Worm (Caenorhabditis elegans): Measurements from ENCODE around the gene sel-15.
A peak's percentile ranks its signal among the peaks of the same experiment; 100 is the strongest.

Gene sel-15

ce11 chrIII:649935-650334, 46.3 kb downstream of the sel-15 start:
- TF ChIP-seq ztf-11 (tag; optimal IDR thresholded peaks at IDR 0.05): no peak
- no peak for TF ChIP-seq nhr-237 (tag; optimal IDR thresholded peaks at IDR 0.05)
- TF ChIP-seq aly-2 (tag; optimal IDR thresholded peaks at IDR 0.05): no peak
- no peak for TF ChIP-seq egl-27 (tag; optimal IDR thresholded peaks at IDR 0.05)
- TF ChIP-seq sma-3 (GFP tag; optimal IDR thresholded peaks at IDR 0.05): no peak
- TF ChIP-seq lin-11 (tag; optimal IDR thresholded peaks at IDR 0.05): no peak
- TF ChIP-seq ZK546.5 (tag; optimal IDR thresholded peaks at IDR 0.05): no peak
- TF ChIP-seq nhr-12 (tag; optimal IDR thresholded peaks at IDR 0.05): no peak
- TF ChIP-seq lsy-2 (tag; optimal IDR thresholded peaks at IDR 0.05): no peak
- TF ChIP-seq lin-13 (GFP tag; optimal IDR thresholded peaks at IDR 0.05): no peak

- TF ChIP-seq R02D3.7 (tag; optimal IDR thresholded peaks at IDR 0.05): no peak
- no peak for TF ChIP-seq lin-39 (tag; optimal IDR thresholded peaks at IDR 0.05)
- no peak for TF ChIP-seq ztf-11 (tag; optimal IDR thresholded peaks at IDR 0.05)
- TF ChIP-seq nhr-237 (tag; optimal IDR thresholded peaks at IDR 0.05): no peak
- TF ChIP-seq mbf-1 (tag; optimal IDR thresholded peaks at IDR 0.05): no peak
- TF ChIP-seq nhr-11 (tag; optimal IDR thresholded peaks at IDR 0.05): no peak
- peak in 1 of 2 experiments; percentile 7 for TF ChIP-seq lsy-2 (tag; optimal IDR thresholded peaks at IDR 0.05)
- peak; percentile 33 for TF ChIP-seq fos-1 (tag; optimal IDR thresholded peaks at IDR 0.05)
- TF ChIP-seq nhr-25 (tag; optimal IDR thresholded peaks at IDR 0.05): peak; percentile 15
- TF ChIP-seq mab-5 (tag; optimal IDR thresholded peaks at IDR 0.05): no peak
- no peak for TF ChIP-seq zag-1 (tag; optimal IDR thresholded peaks at IDR 0.05)
- TF ChIP-seq Y55F3AM.14 (GFP tag; optimal IDR thresholded peaks at IDR 0.05): no peak
- TF ChIP-seq ceh-16 (tag; optimal IDR thresholded peaks at IDR 0.05): no peak
- TF ChIP-seq C34F6.9 (tag; optimal IDR thresholded peaks at IDR 0.05): peak; percentile 61
- peak; percentile 79 for TF ChIP-seq crh-2 (tag; optimal IDR thresholded peaks at IDR 0.05)
- no peak for TF ChIP-seq mdl-1 (tag; optimal IDR thresholded peaks at IDR 0.05)
- no peak for TF ChIP-seq snpc-4 (tag; optimal IDR thresholded peaks at IDR 0.05)
- TF ChIP-seq gmeb-1 (tag; optimal IDR thresholded peaks at IDR 0.05): no peak
- TF ChIP-seq F13H6.1 (tag; optimal IDR thresholded peaks at IDR 0.05): peak; percentile 1
These were observed 49.0 kb downstream of the sel-15 start for ce11 chrIII:647248-647647.

ce11 chrIII:646454-646853, 49.8 kb downstream of the sel-15 start, which contains the start of gene orai-1:
Gene orai-1 (plus strand): TSS chrIII:646754.
- TF ChIP-seq crh-2 (tag; optimal IDR thresholded peaks at IDR 0.05) (no peak), dmd-4 (tag; optimal IDR thresholded peaks at IDR 0.05) (no peak), sem-4 (tag; optimal IDR thresholded peaks at IDR 0.05) (no peak), ceh-16 (tag; optimal IDR thresholded peaks at IDR 0.05) (no peak), nhr-25 (tag; optimal IDR thresholded peaks at IDR 0.05) (no peak), fos-1 (tag; optimal IDR thresholded peaks at IDR 0.05) (no peak), nhr-6 (tag; optimal IDR thresholded peaks at IDR 0.05) (no peak)

- TF ChIP-seq unc-39 (tag; optimal IDR thresholded peaks at IDR 0.05) (no peak), nhr-237 (tag; optimal IDR thresholded peaks at IDR 0.05) (no peak)
These were observed 51.6 kb downstream of the sel-15 start for ce11 chrIII:644660-645059.
